Worm (Caenorhabditis elegans) whole organism, late embryonic: ENCODE results near the gene srxa-9.

ENCODE experiments used
- K09A11.1 ChIP-seq: sonication (generic microtip); optimal IDR thresholded peaks from 2 replicates; lab custom pipeline; 2017; ENCODE audit warnings: antibody characterized with exemption, mild to moderate bottlenecking, missing genetic modification characterization, missing compliant biosample characterization; ENCODE audit not compliant: insufficient read depth
- Y22D7AL.16 ChIP-seq: sonication (generic microtip); optimal IDR thresholded peaks from 2 replicates; lab custom pipeline; 2016; ENCODE audit warnings: missing genetic modification characterization, missing compliant biosample characterization
- ahr-1 ChIP-seq: sonication (generic microtip); optimal IDR thresholded peaks from 2 replicates; lab custom pipeline; 2016; ENCODE audit warnings: missing genetic modification characterization, missing compliant biosample characterization
- ceh-48 ChIP-seq: sonication (generic microtip); optimal IDR thresholded peaks from 2 replicates; lab custom pipeline; 2016; ENCODE audit warnings: missing genetic modification characterization, inconsistent platforms, missing compliant biosample characterization
- nhr-11 ChIP-seq: fragments of 150-350 bp; optimal IDR thresholded peaks from 2 replicates; lab custom pipeline; 2014; ENCODE audit warnings: missing biosample characterization, missing genetic modification characterization
- pha-4 ChIP-seq: fragments of 150-350 bp; optimal IDR thresholded peaks from 2 replicates; lab custom pipeline; 2018; ENCODE audit warnings: missing biosample characterization, missing genetic modification reagents, missing genetic modification characterization
- sox-4 ChIP-seq: sonication (generic microtip); optimal IDR thresholded peaks from 2 replicates; lab custom pipeline; 2017; ENCODE audit warnings: mild to moderate bottlenecking, missing genetic modification characterization, inconsistent platforms, missing compliant biosample characterization

ce11 chrX:15724994-15725393 is 21.8 kb upstream of the srxa-9 start:
- TF ChIP-seq Y22D7AL.16 (tag; lab: Kevin White, UChicago) (no peak), ceh-48 (no peak), ahr-1 (tag; lab: Kevin White, UChicago) (no peak), K09A11.1 (tag; lab: Kevin White, UChicago) (no peak), pha-4 (tag; lab: Kevin White, UChicago) (no peak), nhr-11 (no peak), sox-4 (tag; lab: Kevin White, UChicago) (no peak)
